Worm (Caenorhabditis elegans): ENCODE data around the gene F13E9.16.

F13E9.16 gene

DNA sequence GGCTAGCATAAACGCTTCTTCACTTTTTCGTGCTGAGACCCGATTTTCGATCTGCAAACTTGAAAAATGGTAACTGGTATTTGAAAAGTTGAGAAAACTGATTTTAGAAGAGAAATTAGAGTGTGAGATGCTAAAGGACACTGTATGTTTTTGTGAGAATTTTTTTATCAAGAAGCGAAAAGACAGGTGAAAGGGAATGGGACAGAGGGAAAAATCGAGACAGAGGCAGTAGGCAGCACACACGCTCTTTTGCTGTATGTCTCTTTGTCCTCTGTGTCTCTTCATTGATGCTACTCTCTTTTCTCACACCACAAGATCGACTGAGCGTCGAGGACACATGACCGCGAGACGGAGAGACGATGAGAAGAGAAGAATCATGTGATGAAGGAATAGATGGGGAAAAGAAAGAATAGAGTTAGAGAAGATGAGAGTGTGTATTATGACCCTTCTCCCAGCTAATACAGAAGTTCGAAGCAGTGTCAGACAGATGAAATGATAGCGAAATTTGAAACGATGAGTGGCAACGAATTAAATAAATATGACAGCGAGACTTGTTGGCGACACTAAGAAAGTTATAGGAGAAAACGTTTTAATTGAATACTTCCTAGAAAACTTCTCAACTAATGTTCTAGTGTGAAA is 48.8 kb upstream of the F13E9.16 start, which contains the start of gene lgg-2 (continued):
- peak; percentile 75 for TF ChIP-seq gei-8 (GFP tag; optimal IDR thresholded peaks at IDR 0.05)
- TF ChIP-seq mdt-29 (GFP tag; IDR thresholded peaks at IDR 0.05): peak; percentile 93
- peak; percentile 4 for TF ChIP-seq ceh-32 (tag; optimal IDR thresholded peaks at IDR 0.05; ENCODE audit: poor library complexity)
- peak; percentile 83 for TF ChIP-seq T20F7.1 (GFP tag; optimal IDR thresholded peaks at IDR 0.05)
- TF ChIP-seq zfp-2 (tag; optimal IDR thresholded peaks at IDR 0.05): peak; percentile 39
- TF ChIP-seq nhr-76 (tag; optimal IDR thresholded peaks at IDR 0.05): peak; percentile 22
- TF ChIP-seq ZK546.5 (tag; optimal IDR thresholded peaks at IDR 0.05): no peak
- no peak for TF ChIP-seq tag-97 (GFP tag; IDR thresholded peaks at IDR 0.05)
- TF ChIP-seq Y5F2A.4 (GFP tag; optimal IDR thresholded peaks at IDR 0.05): peak; percentile 12
- TF ChIP-seq hlh-30 (tag; optimal IDR thresholded peaks at IDR 0.05; ENCODE audit: insufficient read depth): peak; percentile 100
- peak; percentile 80 for TF ChIP-seq F37D6.2 (tag; optimal IDR thresholded peaks at IDR 0.05)
- TF ChIP-seq ztf-11 (tag; optimal IDR thresholded peaks at IDR 0.05): no peak
- TF ChIP-seq ZK337.2 (GFP tag; IDR thresholded peaks at IDR 0.05): no peak
- peak; percentile 26 for TF ChIP-seq zag-1 (tag; optimal IDR thresholded peaks at IDR 0.05)
- TF ChIP-seq ama-1 (optimal IDR thresholded peaks at IDR 0.05): peak; percentile 19
- TF ChIP-seq ceh-44 (GFP tag; IDR thresholded peaks at IDR 0.05): no peak
- TF ChIP-seq F10B5.3 (tag; optimal IDR thresholded peaks at IDR 0.05): peak; percentile 6
- TF ChIP-seq dmd-8 (GFP tag; IDR thresholded peaks at IDR 0.05): no peak
- TF ChIP-seq zfp-3 (GFP tag; conservative IDR thresholded peaks at IDR 0.05): peak; percentile 89

DNA sequence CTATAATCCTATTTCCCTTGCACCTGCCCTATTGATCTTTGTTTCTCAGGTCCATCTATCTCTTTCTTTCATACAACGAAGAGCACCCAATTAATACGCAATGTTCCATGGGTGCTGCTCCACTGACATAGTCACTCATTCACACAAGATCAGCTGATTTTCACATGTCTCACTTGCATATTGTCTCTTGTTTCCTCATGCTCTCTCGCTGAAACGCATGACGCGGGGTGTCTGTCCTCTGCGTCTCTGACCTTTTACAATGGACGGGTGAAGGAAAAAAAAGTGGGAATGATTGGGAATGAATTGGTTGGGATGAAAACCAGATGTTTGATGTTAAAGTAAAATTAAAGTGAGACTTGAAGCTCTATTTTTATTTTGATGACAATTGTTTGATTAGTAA is 48.2 kb upstream of the F13E9.16 start:
- TF ChIP-seq madf-5 (GFP tag; IDR thresholded peaks at IDR 0.05): no peak
- no peak for TF ChIP-seq D1046.2 (GFP tag; IDR thresholded peaks at IDR 0.05)
- TF ChIP-seq lin-13 (GFP tag; optimal IDR thresholded peaks at IDR 0.05): peak; percentile 58
- peak; percentile 80 for TF ChIP-seq mdt-29 (GFP tag; IDR thresholded peaks at IDR 0.05)
- peak; percentile 81 for TF ChIP-seq nhr-48 (tag; optimal IDR thresholded peaks at IDR 0.05)
- no peak for TF ChIP-seq ztf-11 (tag; optimal IDR thresholded peaks at IDR 0.05)
- TF ChIP-seq lim-7 (GFP tag; IDR thresholded peaks at IDR 0.05): no peak
- no peak for TF ChIP-seq F49E8.2 (tag; optimal IDR thresholded peaks at IDR 0.05; ENCODE audit: borderline replicate concordance)
- TF ChIP-seq jun-1 (tag; optimal IDR thresholded peaks at IDR 0.05): no peak
- peak; percentile 100 for TF ChIP-seq hlh-30 (tag; optimal IDR thresholded peaks at IDR 0.05; ENCODE audit: insufficient read depth)
- TF ChIP-seq snpc-1.2 (GFP tag; IDR thresholded peaks at IDR 0.05): peak; percentile 33; the same call in 1 of the 2 replicates
- peak; percentile 75 for TF ChIP-seq nhr-77 (tag; optimal IDR thresholded peaks at IDR 0.05)
- no peak for TF ChIP-seq nhr-237 (tag; optimal IDR thresholded peaks at IDR 0.05)
- TF ChIP-seq R02D3.7 (tag; optimal IDR thresholded peaks at IDR 0.05): no peak
- no peak for TF ChIP-seq ztf-7 (tag; optimal IDR thresholded peaks at IDR 0.05)
- peak; percentile 88 for TF ChIP-seq dmd-6 (GFP tag; IDR thresholded peaks at IDR 0.05)
- TF ChIP-seq ZK337.2 (GFP tag; IDR thresholded peaks at IDR 0.05): no peak
- TF ChIP-seq set-16 (GFP tag; IDR thresholded peaks at IDR 0.05): peak; percentile 49
- no peak for TF ChIP-seq spr-3 (GFP tag; optimal IDR thresholded peaks at IDR 0.05)
- no peak for TF ChIP-seq Y105C5A.15 (GFP tag; IDR thresholded peaks at IDR 0.05)
- TF ChIP-seq pqm-1 (tag; optimal IDR thresholded peaks at IDR 0.05): no peak
- no peak for TF ChIP-seq nhr-111 (GFP tag; optimal IDR thresholded peaks at IDR 0.05)
- no peak for TF ChIP-seq daf-19 (GFP tag; conservative IDR thresholded peaks at IDR 0.05)
- peak; percentile 63 for TF ChIP-seq F37D6.2 (tag; optimal IDR thresholded peaks at IDR 0.05)
- TF ChIP-seq gei-8 (GFP tag; optimal IDR thresholded peaks at IDR 0.05): peak; percentile 4
- TF ChIP-seq egl-43 (GFP tag; IDR thresholded peaks at IDR 0.05): peak; percentile 73; the same call in 1 of the 2 replicates
- no peak for TF ChIP-seq ZK546.5 (tag; optimal IDR thresholded peaks at IDR 0.05)
- no peak for TF ChIP-seq aly-2 (tag; optimal IDR thresholded peaks at IDR 0.05)
- TF ChIP-seq ctbp-1 (GFP tag; IDR thresholded peaks at IDR 0.05): peak; percentile 80
- peak; percentile 52 to 88 for TF ChIP-seq mdl-1 (tag; optimal IDR thresholded peaks at IDR 0.05)
- no peak for TF ChIP-seq snpc-4 (tag; optimal IDR thresholded peaks at IDR 0.05)
- peak; percentile 85 to 90 for TF ChIP-seq lsy-2 (tag; optimal IDR thresholded peaks at IDR 0.05)
- no peak for TF ChIP-seq zip-2 (tag; optimal IDR thresholded peaks at IDR 0.05)
- peak; percentile 50; the same call in 1 of the 2 replicates for TF ChIP-seq T26A8.4 (GFP tag; IDR thresholded peaks at IDR 0.05)
- TF ChIP-seq nhr-41 (GFP tag; IDR thresholded peaks at IDR 0.05): 0 out of 2 replicates have a peak, but pooled peaks have one; percentile 29
- no peak for TF ChIP-seq pha-4 (GFP tag; IDR thresholded peaks at IDR 0.05)
- TF ChIP-seq pha-4 (tag; optimal IDR thresholded peaks at IDR 0.05): no peak
